Worm (Caenorhabditis elegans) whole organism, L3 larva: Measurements from ENCODE around the gene col-141.

Experiments
- nfya-1 ChIP-seq: sonication (generic microtip); optimal IDR thresholded peaks from 2 replicates; lab custom pipeline; 2017; ENCODE audit warnings: missing genetic modification characterization, mild to moderate bottlenecking, missing compliant biosample characterization, antibody characterized with exemption, moderate library complexity; ENCODE audit not compliant: insufficient read depth
- nhr-11 ChIP-seq: fragments of 150-350 bp; optimal IDR thresholded peaks from 2 replicates; lab custom pipeline; 2014; ENCODE audit warnings: missing biosample characterization, missing genetic modification characterization

ce11 chrV:6829404-6829803, at the start of gene col-141:
- TF ChIP-seq nfya-1 (tag; lab: Kevin White, UChicago) (no peak), nhr-11 (tag; lab: Kevin White, UChicago) (no peak)
